Fruit fly (Drosophila melanogaster): ENCODE measurements around the gene Edc3.

The Edc3 gene

dm6 chr3L:17513893-17514616 is 15.6 kb downstream of the Edc3 start, which contains the start of the genes U4-U6-60K and CG7564:
Gene U4-U6-60K, minus strand, starts transcription at chr3L:17513912.
Gene CG7564, plus strand, starts transcription at chr3L:17514298.
- no peak for TF ChIP-seq CG8478 (optimal IDR thresholded peaks at IDR 0.05)
- no peak for TF ChIP-seq CTCF (optimal IDR thresholded peaks at IDR 0.05)

dm6 chr3L:17513492-17513891 is 16.2 kb downstream of the Edc3 start:
- TF ChIP-seq CG8478 (optimal IDR thresholded peaks at IDR 0.05) (no peak), CTCF (optimal IDR thresholded peaks at IDR 0.05) (no peak)

- TF ChIP-seq CTCF (optimal IDR thresholded peaks at IDR 0.05) (no peak), CG8478 (optimal IDR thresholded peaks at IDR 0.05) (no peak)
Measured at dm6 chr3L:17506830-17507229, 22.8 kb downstream of the Edc3 start.

- TF ChIP-seq CTCF (optimal IDR thresholded peaks at IDR 0.05) = no peak
- TF ChIP-seq CG8478 (optimal IDR thresholded peaks at IDR 0.05) = no peak
Measured at dm6 chr3L:17506005-17506760, 23.5 kb downstream of the Edc3 start.

- TF ChIP-seq CG8478 (optimal IDR thresholded peaks at IDR 0.05) = no peak
Measured at dm6 chr3L:17504538-17504937, 25.1 kb downstream of the Edc3 start.

- no peak for TF ChIP-seq CG8478 (optimal IDR thresholded peaks at IDR 0.05)
- TF ChIP-seq CTCF (optimal IDR thresholded peaks at IDR 0.05) = no peak
Measured at dm6 chr3L:17502235-17502634, 27.4 kb downstream of the Edc3 start.

dm6 chr3L:17500315-17500985 is 29.2 kb downstream of the Edc3 start:
- no peak for TF ChIP-seq CG8478 (optimal IDR thresholded peaks at IDR 0.05)

dm6 chr3L:17498952-17499710 is 30.5 kb downstream of the Edc3 start:
- TF ChIP-seq CG8478 (optimal IDR thresholded peaks at IDR 0.05) = no peak
- no peak for TF ChIP-seq CTCF (optimal IDR thresholded peaks at IDR 0.05)

- TF ChIP-seq CG8478 (optimal IDR thresholded peaks at IDR 0.05) (no peak), CTCF (optimal IDR thresholded peaks at IDR 0.05) (no peak)
Measured at dm6 chr3L:17497969-17498368, 31.7 kb downstream of the Edc3 start.

- TF ChIP-seq CG8478 (optimal IDR thresholded peaks at IDR 0.05) = no peak
- TF ChIP-seq CTCF (optimal IDR thresholded peaks at IDR 0.05) = no peak
Measured at dm6 chr3L:17496871-17497492, 32.7 kb downstream of the Edc3 start.

- TF ChIP-seq CG8478 (optimal IDR thresholded peaks at IDR 0.05) (no peak), CTCF (optimal IDR thresholded peaks at IDR 0.05) (no peak)
Measured at dm6 chr3L:17496012-17496411, 33.6 kb downstream of the Edc3 start.

- TF ChIP-seq CTCF (optimal IDR thresholded peaks at IDR 0.05) (no peak), CG8478 (optimal IDR thresholded peaks at IDR 0.05) (no peak)
Measured at dm6 chr3L:17495266-17495961, 34.2 kb downstream of the Edc3 start.

- TF ChIP-seq CG8478 (optimal IDR thresholded peaks at IDR 0.05) = no peak
Measured at dm6 chr3L:17494541-17494940, 35.1 kb downstream of the Edc3 start, which contains the start of gene edin. Gene edin, plus strand, starts transcription at chr3L:17494880.

dm6 chr3L:17493807-17494404 is 35.8 kb downstream of the Edc3 start:
- TF ChIP-seq CTCF (optimal IDR thresholded peaks at IDR 0.05) (no peak), CG8478 (optimal IDR thresholded peaks at IDR 0.05) (no peak)

Measured in S2 (cell line).